Worm (Caenorhabditis elegans) whole organism, L4 larva: ENCODE measurements around the gene C13G3.12.

Experiments used
- F10B5.3 ChIP-seq: sonication (generic microtip); optimal IDR thresholded peaks from 2 replicates; lab custom pipeline; 2016; ENCODE audit warnings: mild to moderate bottlenecking, missing genetic modification characterization, missing compliant biosample characterization
- F26F4.8 ChIP-seq: fragments of 200-800 bp; sonication (Bioruptor generic); conservative IDR thresholded peaks from 2 replicates; pipeline ENCODE4 v1.3.6; 2022; ENCODE audit warnings: missing genetic modification characterization, missing compliant biosample characterization
- F37D6.2 ChIP-seq: sonication (generic microtip); optimal IDR thresholded peaks from 2 replicates; lab custom pipeline; 2016; ENCODE audit warnings: mild to moderate bottlenecking, missing genetic modification characterization, missing compliant biosample characterization
- F44E2.7 ChIP-seq: fragments of 200-800 bp; sonication (Bioruptor generic); IDR thresholded peaks from 2 replicates; pipeline ENCODE4 v2.1.2; 2022; ENCODE audit warnings: missing genetic modification characterization, missing compliant biosample characterization
- F49E8.2 ChIP-seq: sonication (generic microtip); optimal IDR thresholded peaks from 2 replicates; lab custom pipeline; 2016; ENCODE audit warnings: missing compliant biosample characterization, mild to moderate bottlenecking, missing genetic modification characterization, borderline replicate concordance
- R02D3.7 ChIP-seq: fragments of 150-350 bp; sonication (generic microtip); optimal IDR thresholded peaks from 3 replicates; lab custom pipeline; 2014; ENCODE audit warnings: missing biosample characterization, missing genetic modification characterization
- T20F7.1 ChIP-seq: fragments of 200-800 bp; sonication (Bioruptor generic); optimal IDR thresholded peaks from 2 replicates; lab custom pipeline; 2018; ENCODE audit warnings: mild to moderate bottlenecking, missing genetic modification characterization, missing compliant biosample characterization
- Y75B8A.6 ChIP-seq: fragments of 200-800 bp; sonication (Bioruptor generic); IDR thresholded peaks from 2 replicates; pipeline ENCODE4 v1.3.6; 2022; ENCODE audit warnings: missing genetic modification reagents, missing genetic modification characterization, missing compliant biosample characterization
- aha-1 ChIP-seq: fragments of 150-350 bp; peaks from one replicate; lab custom pipeline; 2014; ENCODE audit warnings: missing biosample characterization, missing genetic modification characterization
- ceh-20 ChIP-seq: fragments of 200-800 bp; sonication (Bioruptor generic); IDR thresholded peaks from 2 replicates; pipeline ENCODE4 v1.3.6; 2022; ENCODE audit warnings: missing genetic modification reagents, missing genetic modification characterization, missing compliant biosample characterization
- ceh-32 ChIP-seq: sonication (generic microtip); optimal IDR thresholded peaks from 2 replicates; lab custom pipeline; 2016; ENCODE audit warnings: mild to moderate bottlenecking, missing genetic modification characterization, missing compliant biosample characterization; ENCODE audit not compliant: poor library complexity
- ceh-44 ChIP-seq: fragments of 200-800 bp; sonication (Bioruptor generic); IDR thresholded peaks from 2 replicates; pipeline ENCODE4 v1.3.6; 2022; ENCODE audit warnings: missing genetic modification reagents, missing genetic modification characterization, missing compliant biosample characterization
- ceh-82 ChIP-seq: sonication (generic microtip); optimal IDR thresholded peaks from 2 replicates; lab custom pipeline; 2017; ENCODE audit warnings: missing biosample characterization, missing genetic modification characterization
- ctbp-1 ChIP-seq: fragments of 200-800 bp; sonication (Bioruptor generic); IDR thresholded peaks from 2 replicates; pipeline ENCODE4 v1.3.6; 2022; ENCODE audit warnings: missing genetic modification reagents, missing genetic modification characterization, missing compliant biosample characterization
- daf-19 ChIP-seq: fragments of 200-800 bp; sonication (Bioruptor generic); conservative IDR thresholded peaks from 2 replicates; pipeline ENCODE4 v1.3.6; 2022; ENCODE audit warnings: missing genetic modification characterization, missing compliant biosample characterization
- dmd-6 ChIP-seq: fragments of 200-800 bp; sonication (Bioruptor generic); IDR thresholded peaks from 2 replicates; pipeline ENCODE4 v1.3.6; 2022; ENCODE audit warnings: missing genetic modification reagents, missing genetic modification characterization, missing compliant biosample characterization
- fkh-10 ChIP-seq: fragments of 150-350 bp; optimal IDR thresholded peaks from 2 replicates; lab custom pipeline; 2014; ENCODE audit warnings: missing biosample characterization, missing genetic modification reagents, missing genetic modification characterization
- hif-1 ChIP-seq, 2 experiments: sonication (generic microtip); optimal IDR thresholded peaks; 2 replicates each; lab custom pipeline; 2016 to 2017; ENCODE audit warnings: missing compliant biosample characterization in 2 of 2, missing genetic modification characterization in 2 of 2, missing genetic modification reagents in 2 of 2, missing genotype in 2 of 2, mild to moderate bottlenecking in 1 of 2
- hlh-30 ChIP-seq: sonication (generic microtip); optimal IDR thresholded peaks from 2 replicates; lab custom pipeline; 2017; ENCODE audit warnings: antibody characterized with exemption, mild to moderate bottlenecking, missing genetic modification characterization, missing compliant biosample characterization; ENCODE audit not compliant: insufficient read depth
- lim-7 ChIP-seq: fragments of 200-800 bp; sonication (Bioruptor generic); IDR thresholded peaks from 2 replicates; pipeline ENCODE4 v1.3.6; 2022; ENCODE audit warnings: missing genetic modification characterization, missing compliant biosample characterization
- lin-1 ChIP-seq: fragments of 200-800 bp; sonication (Bioruptor generic); IDR thresholded peaks from 2 replicates; pipeline ENCODE4 v1.3.6; 2022; ENCODE audit warnings: missing genetic modification reagents, missing genetic modification characterization, missing compliant biosample characterization
- lin-13 ChIP-seq: fragments of 150-350 bp; optimal IDR thresholded peaks from 2 replicates; lab custom pipeline; 2014; ENCODE audit warnings: missing biosample characterization, missing genetic modification reagents, missing genetic modification characterization
- lin-38 ChIP-seq: fragments of 200-800 bp; sonication (Bioruptor generic); IDR thresholded peaks from 2 replicates; pipeline ENCODE4 v1.3.6; 2022; ENCODE audit warnings: missing genetic modification reagents, missing genetic modification characterization, missing compliant biosample characterization
- madf-9 ChIP-seq: fragments of 200-800 bp; sonication (Bioruptor generic); conservative IDR thresholded peaks from 2 replicates; pipeline ENCODE4 v1.3.6; 2022; ENCODE audit warnings: missing genetic modification reagents, missing genetic modification characterization, missing compliant biosample characterization
- mdl-1 ChIP-seq, 2 experiments: fragments of 150-350 bp in 1 of 2; sonication (generic microtip) in 1 of 2; optimal IDR thresholded peaks; 2 replicates each; lab custom pipeline; 2014 to 2017; ENCODE audit warnings: missing biosample characterization in 2 of 2, missing genetic modification characterization in 2 of 2
- mep-1 ChIP-seq: fragments of 150-350 bp; sonication (generic microtip); optimal IDR thresholded peaks from 3 replicates; lab custom pipeline; 2014; ENCODE audit warnings: missing biosample characterization, missing genetic modification characterization
- mes-2 ChIP-seq: sonication (generic microtip); optimal IDR thresholded peaks from 2 replicates; lab custom pipeline; 2016; ENCODE audit warnings: missing genotype, mild to moderate bottlenecking, missing genetic modification characterization, missing compliant biosample characterization; ENCODE audit not compliant: poor library complexity, severe bottlenecking
- mxl-2 ChIP-seq: fragments of 200-800 bp; sonication (Bioruptor generic); conservative IDR thresholded peaks from 2 replicates; pipeline ENCODE4 v1.3.6; 2022; ENCODE audit warnings: missing genetic modification reagents, missing genetic modification characterization, missing compliant biosample characterization
- mxl-3 ChIP-seq: fragments of 200-800 bp; sonication (Bioruptor generic); optimal IDR thresholded peaks from 2 replicates; lab custom pipeline; 2018; ENCODE audit warnings: mild to moderate bottlenecking, missing genetic modification characterization, missing compliant biosample characterization
- nhr-111 ChIP-seq: fragments of 200-800 bp; sonication (Bioruptor generic); optimal IDR thresholded peaks from 2 replicates; lab custom pipeline; 2018; ENCODE audit warnings: mild to moderate bottlenecking, missing genetic modification characterization, missing compliant biosample characterization
- nhr-25 ChIP-seq: sonication (generic microtip); optimal IDR thresholded peaks from 2 replicates; lab custom pipeline; 2017; ENCODE audit warnings: missing genetic modification characterization, mild to moderate bottlenecking, missing compliant biosample characterization, antibody characterized with exemption, moderate library complexity, borderline replicate concordance; ENCODE audit not compliant: insufficient read depth
- nhr-28 ChIP-seq: fragments of 150-350 bp; optimal IDR thresholded peaks from 2 replicates; lab custom pipeline; 2014; ENCODE audit warnings: missing biosample characterization, missing genetic modification characterization
- nhr-41 ChIP-seq: fragments of 200-800 bp; sonication (Bioruptor generic); IDR thresholded peaks from 2 replicates; pipeline ENCODE4 v1.3.6; 2022; ENCODE audit warnings: missing genetic modification reagents, missing genetic modification characterization, missing compliant biosample characterization
- nhr-42 ChIP-seq: fragments of 200-800 bp; sonication (Bioruptor generic); IDR thresholded peaks from 2 replicates; pipeline ENCODE4 v1.3.6; 2022; ENCODE audit warnings: missing genetic modification characterization, missing compliant biosample characterization
- nhr-6 ChIP-seq: fragments of 150-350 bp; optimal IDR thresholded peaks from 2 replicates; lab custom pipeline; 2014; ENCODE audit warnings: missing biosample characterization, missing genetic modification characterization
- nhr-77 ChIP-seq: fragments of 150-350 bp; optimal IDR thresholded peaks from 2 replicates; lab custom pipeline; 2014; ENCODE audit warnings: missing biosample characterization, missing genetic modification characterization
- pqm-1 ChIP-seq: sonication (generic microtip); optimal IDR thresholded peaks from 2 replicates; lab custom pipeline; 2017; ENCODE audit warnings: missing biosample characterization, missing genetic modification characterization
- saeg-2 ChIP-seq: fragments of 200-800 bp; sonication (Bioruptor generic); IDR thresholded peaks from 2 replicates; pipeline ENCODE4 v1.3.6; 2022; ENCODE audit warnings: missing genetic modification reagents, missing genetic modification characterization, missing compliant biosample characterization
- set-16 ChIP-seq: fragments of 200-800 bp; sonication (Bioruptor generic); IDR thresholded peaks from 2 replicates; pipeline ENCODE4 v1.3.6; 2022; ENCODE audit warnings: missing genetic modification reagents, missing genetic modification characterization, missing compliant biosample characterization
- skn-1 ChIP-seq: fragments of 150-350 bp; optimal IDR thresholded peaks from 2 replicates; lab custom pipeline; 2014; ENCODE audit warnings: missing biosample characterization, missing genetic modification characterization
- snpc-1.2 ChIP-seq: fragments of 200-800 bp; sonication (Bioruptor generic); IDR thresholded peaks from 2 replicates; pipeline ENCODE4 v1.3.6; 2022; ENCODE audit warnings: missing genetic modification reagents, missing genetic modification characterization, missing compliant biosample characterization
- snpc-4 ChIP-seq: fragments of 150-350 bp; optimal IDR thresholded peaks from 2 replicates; lab custom pipeline; 2014; ENCODE audit warnings: missing biosample characterization, missing genetic modification characterization
- spr-3 ChIP-seq: fragments of 200-800 bp; sonication (Bioruptor generic); optimal IDR thresholded peaks from 2 replicates; lab custom pipeline; 2018; ENCODE audit warnings: mild to moderate bottlenecking, missing genetic modification characterization, missing compliant biosample characterization
- zip-2 ChIP-seq: fragments of 150-350 bp; optimal IDR thresholded peaks from 2 replicates; lab custom pipeline; 2014; ENCODE audit warnings: missing biosample characterization, missing genetic modification characterization
- ztf-7 ChIP-seq: fragments of 150-350 bp; optimal IDR thresholded peaks from 2 replicates; lab custom pipeline; 2014; ENCODE audit warnings: missing biosample characterization, missing genetic modification characterization

C13G3.12 gene

ce11 chrV:11041499-11041898 lies 18.8 kb upstream of the C13G3.12 start, which contains the start of gene C45B11.5:
Gene C45B11.5 (plus strand): TSS chrV:11041799.
- no peak for TF ChIP-seq nhr-42
- TF ChIP-seq spr-3 (GFP tag; lab: Kevin White, UChicago) = no peak
- TF ChIP-seq R02D3.7 (tag; lab: Kevin White, UChicago) = no peak
- no peak for TF ChIP-seq lim-7
- no peak for TF ChIP-seq nhr-41 (GFP tag; lab: Robert Waterston, UW)
- no peak for TF ChIP-seq madf-9 (GFP tag; lab: Robert Waterston, UW)
- no peak for TF ChIP-seq ctbp-1
- no peak for TF ChIP-seq F26F4.8
- TF ChIP-seq mxl-2 (GFP tag; lab: Robert Waterston, UW) = no peak
- no peak for TF ChIP-seq set-16 (GFP tag; lab: Robert Waterston, UW)
- no peak for TF ChIP-seq ceh-20 (GFP tag; lab: Robert Waterston, UW)
- TF ChIP-seq mxl-3 = no peak
- no peak for TF ChIP-seq lin-13 (GFP tag; lab: Kevin White, UChicago)
- no peak for TF ChIP-seq T20F7.1 (GFP tag; lab: Kevin White, UChicago)

ce11 chrV:11040473-11040872 lies 17.8 kb upstream of the C13G3.12 start, which contains the start of gene C45B11.8:
Gene C45B11.8 (plus strand): TSS chrV:11040773.
- no peak for TF ChIP-seq hlh-30 (tag; lab: Kevin White, UChicago)
- no peak for TF ChIP-seq snpc-4 (tag; lab: Kevin White, UChicago)

ce11 chrV:11040020-11040419 lies 17.3 kb upstream of the C13G3.12 start, which contains the start of gene C45B11.9:
Gene C45B11.9 (plus strand): TSS chrV:11040320.
- TF ChIP-seq fkh-10 (GFP tag; lab: Kevin White, UChicago) (no peak), saeg-2 (GFP tag; lab: Robert Waterston, UW) (no peak), ceh-82 (tag; lab: Kevin White, UChicago) (no peak), mep-1 (tag; lab: Kevin White, UChicago) (no peak), aha-1 (tag; lab: Kevin White, UChicago) (no peak), ceh-20 (GFP tag; lab: Robert Waterston, UW) (no peak), nhr-77 (no peak), pqm-1 (tag; lab: Kevin White, UChicago) (no peak), nhr-25 (tag; lab: Kevin White, UChicago) (no peak), nhr-6 (tag; lab: Kevin White, UChicago) (no peak), nhr-41 (GFP tag; lab: Robert Waterston, UW) (no peak), snpc-1.2 (no peak), mes-2 (tag; lab: Kevin White, UChicago) (no peak), F10B5.3 (no peak), lim-7 (no peak), lin-38 (GFP tag; lab: Robert Waterston, UW) (no peak)

- no peak for TF ChIP-seq ztf-7
- TF ChIP-seq set-16 (GFP tag; lab: Robert Waterston, UW) = no peak
- no peak for TF ChIP-seq lin-1 (GFP tag; lab: Robert Waterston, UW)
- no peak for TF ChIP-seq ceh-82 (tag; lab: Kevin White, UChicago)
- no peak for TF ChIP-seq F49E8.2 (tag; lab: Kevin White, UChicago)
- TF ChIP-seq ceh-32 (tag; lab: Kevin White, UChicago) = no peak
- TF ChIP-seq mxl-2 (GFP tag; lab: Robert Waterston, UW) = no peak
- TF ChIP-seq R02D3.7 (tag; lab: Kevin White, UChicago) = no peak
- TF ChIP-seq nhr-77 = peak; percentile 83
- no peak for TF ChIP-seq Y75B8A.6 (GFP tag; lab: Robert Waterston, UW)
- 0 out of 2 replicates have a peak, but pooled peaks have one; percentile 11 for TF ChIP-seq ceh-44 (GFP tag; lab: Robert Waterston, UW)
- no peak for TF ChIP-seq aha-1 (tag; lab: Kevin White, UChicago)
- TF ChIP-seq nhr-28 (tag; lab: Kevin White, UChicago) = peak; percentile 67
- TF ChIP-seq F37D6.2 (tag; lab: Kevin White, UChicago) = peak; percentile 46
- 0 out of 2 replicates have a peak, but pooled peaks have one; percentile 44 for TF ChIP-seq daf-19 (GFP tag; lab: Robert Waterston, UW)
- peak; percentile 35; the same call in 1 of the 2 replicates for TF ChIP-seq dmd-6 (GFP tag; lab: Robert Waterston, UW)
- TF ChIP-seq nhr-111 (GFP tag; lab: Kevin White, UChicago) = no peak
- peak in 1 of 2 experiments; percentile 93 for TF ChIP-seq hif-1 (tag; optimal IDR thresholded peaks at IDR 0.05; lab: Kevin White, UChicago)
- no peak for TF ChIP-seq F44E2.7 (GFP tag; lab: Robert Waterston, UW)
- peak in 1 of 2 experiments; percentile 58 for TF ChIP-seq mdl-1 (tag; optimal IDR thresholded peaks at IDR 0.05; lab: Kevin White, UChicago)
- no peak for TF ChIP-seq zip-2
- TF ChIP-seq skn-1 = no peak
These were observed 16.8 kb upstream of the C13G3.12 start, which contains the start of gene pak-2 for ce11 chrV:11039379-11039954. Gene pak-2 (minus strand): TSS chrV:11039429.
